Fruit fly (Drosophila melanogaster) whole organism, wandering third instar larva: ENCODE results near the gene CG42693.

ENCODE experiments used
- ey ChIP-seq: fragments of 200-800 bp; sonication (Bioruptor generic); optimal IDR thresholded peaks from 2 replicates; lab custom pipeline; 2016; ENCODE audit warnings: missing biosample characterization, missing genetic modification characterization
- h ChIP-seq: fragments of 200-800 bp; sonication (Bioruptor generic); optimal IDR thresholded peaks from 3 replicates; lab custom pipeline; 2016; ENCODE audit warnings: missing biosample characterization, mild to moderate bottlenecking, missing genetic modification characterization

DNA sequence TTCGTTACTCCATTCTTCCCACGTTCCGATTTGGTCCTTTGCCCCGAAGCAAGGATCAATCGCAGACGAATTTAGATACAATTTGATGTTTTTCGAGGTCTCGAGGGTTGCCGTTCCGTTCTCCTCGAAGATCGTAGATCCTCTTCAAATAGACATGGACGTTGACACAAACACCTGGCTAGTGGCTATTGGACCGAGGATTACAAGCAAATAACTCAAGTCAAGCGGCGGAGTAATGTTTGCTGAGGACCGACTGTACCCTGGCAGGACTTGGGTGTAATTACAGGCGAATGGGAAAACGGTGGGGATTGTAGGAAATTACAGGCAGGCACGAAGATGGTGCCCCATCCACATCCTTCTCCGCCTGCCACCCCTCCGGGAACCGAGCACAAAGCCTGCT, 10.5 kb downstream of the CG42693 start:
- TF ChIP-seq h (GFP tag; lab: Kevin White, UChicago) (no peak), ey (no peak)
